Worm (Caenorhabditis elegans): ENCODE measurements around the gene bra-1.

ce11 chrX:13633876-13634479, 35.7 kb downstream of the bra-1 start:
- TF ChIP-seq tab-1 (GFP tag; IDR thresholded peaks at IDR 0.05): no peak
- TF ChIP-seq flt-1 (GFP tag; IDR thresholded peaks at IDR 0.05): no peak
- TF ChIP-seq T22C8.4 (GFP tag; IDR thresholded peaks at IDR 0.05): no peak
- TF ChIP-seq ref-1 (GFP tag; conservative IDR thresholded peaks at IDR 0.05): no peak

Measured in whole organism, midembryonic.